Fruit fly (Drosophila melanogaster) whole organism, embryonic: ENCODE data around the gene MED15.

Experiments used
- Blimp-1 ChIP-seq: fragments of 200-800 bp; sonication (Bioruptor generic); optimal IDR thresholded peaks from 3 replicates; lab custom pipeline; 2018; ENCODE audit warnings: missing biosample characterization, missing genetic modification characterization, mild to moderate bottlenecking, moderate library complexity, missing genetic modification reagents
- CG11085 ChIP-seq: fragments of 200-800 bp; sonication (Bioruptor generic); IDR thresholded peaks from 2 replicates; pipeline ENCODE4 v1.3.6; 2022; ENCODE audit warnings: missing biosample characterization, missing genetic modification characterization
- CG11723 ChIP-seq: fragments of 200-800 bp; sonication (Bioruptor generic); optimal IDR thresholded peaks from 2 replicates; lab custom pipeline; 2017; ENCODE audit warnings: missing biosample characterization, mild to moderate bottlenecking, missing genetic modification characterization
- CG14441 ChIP-seq: fragments of 200-800 bp; sonication (Bioruptor generic); IDR thresholded peaks from 2 replicates; pipeline ENCODE4 v1.3.6; 2022; ENCODE audit warnings: missing biosample characterization, missing genetic modification characterization
- CG15479 ChIP-seq: fragments of 200-800 bp; sonication (Bioruptor generic); optimal IDR thresholded peaks from 3 replicates; lab custom pipeline; 2019; ENCODE audit warnings: missing biosample characterization, mild to moderate bottlenecking, missing genetic modification characterization, moderate library complexity
- CG16815 ChIP-seq: fragments of 200-800 bp; sonication (Bioruptor generic); optimal IDR thresholded peaks from 3 replicates; lab custom pipeline; 2017; ENCODE audit warnings: missing biosample characterization, mild to moderate bottlenecking, missing genetic modification characterization
- CG17829 ChIP-seq: fragments of 200-800 bp; optimal IDR thresholded peaks from 2 replicates; lab custom pipeline; 2019; ENCODE audit warnings: missing biosample characterization, mild to moderate bottlenecking, missing genetic modification characterization, moderate library complexity
- CG2199 ChIP-seq: fragments of 200-800 bp; sonication (Bioruptor generic); IDR thresholded peaks from 3 replicates; pipeline ENCODE4 v1.3.6; 2022; ENCODE audit warnings: missing biosample characterization, missing genetic modification characterization
- CG2875 ChIP-seq: fragments of 200-800 bp; sonication (Bioruptor generic); optimal IDR thresholded peaks from 2 replicates; lab custom pipeline; 2017; ENCODE audit warnings: missing biosample characterization, mild to moderate bottlenecking, missing genetic modification characterization, missing genetic modification reagents
- CG3838 ChIP-seq: fragments of 200-800 bp; sonication (Bioruptor generic); optimal IDR thresholded peaks from 3 replicates; lab custom pipeline; 2016; ENCODE audit warnings: missing biosample characterization, missing genetic modification characterization
- CG5953 ChIP-seq: fragments of 200-800 bp; sonication (Bioruptor generic); IDR thresholded peaks from 2 replicates; pipeline ENCODE4 v1.3.6; 2022; ENCODE audit warnings: missing biosample characterization, missing genetic modification characterization
- CG6175 ChIP-seq: fragments of 200-800 bp; sonication (Bioruptor generic); IDR thresholded peaks from 3 replicates; pipeline ENCODE4 v1.3.6; 2022; ENCODE audit warnings: missing biosample characterization, missing genetic modification characterization
- CG6765 ChIP-seq: fragments of 200-800 bp; sonication (Bioruptor generic); optimal IDR thresholded peaks from 3 replicates; lab custom pipeline; 2017; ENCODE audit warnings: missing biosample characterization, mild to moderate bottlenecking, missing genetic modification characterization
- CG8281 ChIP-seq: fragments of 200-800 bp; sonication (Bioruptor generic); optimal IDR thresholded peaks from 2 replicates; lab custom pipeline; 2018; ENCODE audit warnings: missing biosample characterization, mild to moderate bottlenecking, missing genetic modification characterization, moderate library complexity
- CG8924 ChIP-seq: fragments of 200-800 bp; optimal IDR thresholded peaks from 3 replicates; lab custom pipeline; 2019; ENCODE audit warnings: missing biosample characterization, mild to moderate bottlenecking, missing genetic modification characterization, moderate library complexity
- CG9817 ChIP-seq: fragments of 200-800 bp; sonication (Bioruptor generic); optimal IDR thresholded peaks from 2 replicates; lab custom pipeline; 2018; ENCODE audit warnings: missing biosample characterization, mild to moderate bottlenecking, missing genetic modification characterization, moderate library complexity
- CG9932 ChIP-seq: fragments of 200-800 bp; sonication (Bioruptor generic); IDR thresholded peaks from 2 replicates; pipeline ENCODE4 v1.3.6; 2022; ENCODE audit warnings: missing biosample characterization, missing genetic modification characterization
- Ets97D ChIP-seq: fragments of 200-800 bp; sonication (Bioruptor generic); optimal IDR thresholded peaks from 3 replicates; lab custom pipeline; 2016; ENCODE audit warnings: missing biosample characterization, missing genetic modification characterization
- Fer1 ChIP-seq: fragments of 200-800 bp; sonication (Bioruptor generic); optimal IDR thresholded peaks from 2 replicates; lab custom pipeline; 2017; ENCODE audit warnings: missing biosample characterization, mild to moderate bottlenecking, missing genetic modification characterization
- Kr ChIP-seq: fragments of 200-800 bp; sonication (Bioruptor generic); optimal IDR thresholded peaks from 2 replicates; lab custom pipeline; 2017; ENCODE audit warnings: missing biosample characterization, mild to moderate bottlenecking, missing genetic modification characterization
- MTF-1 ChIP-seq: fragments of 200-800 bp; sonication (Bioruptor generic); optimal IDR thresholded peaks from 2 replicates; lab custom pipeline; 2018; ENCODE audit warnings: missing biosample characterization, mild to moderate bottlenecking, missing genetic modification characterization, borderline replicate concordance
- Pdp1 ChIP-seq, 2 experiments: fragments of 200-800 bp; sonication (Bioruptor generic); optimal IDR thresholded peaks; 3 replicates each; lab custom pipeline; 2016; ENCODE audit warnings: missing biosample characterization in 2 of 2, missing genetic modification characterization in 2 of 2, mild to moderate bottlenecking in 1 of 2, moderate library complexity in 1 of 2
- Ptx1 ChIP-seq: fragments of 200-800 bp; sonication (Bioruptor generic); IDR thresholded peaks from 2 replicates; pipeline ENCODE4 v1.3.6; 2022; ENCODE audit warnings: missing biosample characterization, missing genetic modification characterization
- Sox102F ChIP-seq: fragments of 200-800 bp; sonication (Bioruptor generic); optimal IDR thresholded peaks from 2 replicates; lab custom pipeline; 2018; ENCODE audit warnings: missing biosample characterization, mild to moderate bottlenecking, missing genetic modification characterization, moderate library complexity
- abd-A ChIP-seq: fragments of 200-800 bp; sonication (Bioruptor generic); optimal IDR thresholded peaks from 3 replicates; lab custom pipeline; 2019; ENCODE audit warnings: missing biosample characterization, mild to moderate bottlenecking, missing genetic modification characterization, moderate library complexity
- btn ChIP-seq: fragments of 200-800 bp; sonication (Bioruptor generic); optimal IDR thresholded peaks from 2 replicates; lab custom pipeline; 2016; ENCODE audit warnings: missing biosample characterization, missing genetic modification characterization
- cad ChIP-seq: fragments of >200 bp; optimal IDR thresholded peaks from 2 replicates; lab custom pipeline; 2017; ENCODE audit warnings: missing biosample characterization, missing genetic modification characterization
- chinmo ChIP-seq: fragments of 200-800 bp; sonication (Bioruptor generic); IDR thresholded peaks from 4 replicates; pipeline ENCODE4 v1.3.6; 2022; ENCODE audit warnings: missing biosample characterization, missing genetic modification characterization; ENCODE audit not compliant: partially characterized antibody
- fd64A ChIP-seq: fragments of 200-800 bp; sonication (Bioruptor generic); optimal IDR thresholded peaks from 3 replicates; lab custom pipeline; 2018; ENCODE audit warnings: missing biosample characterization, mild to moderate bottlenecking, missing genetic modification characterization
- gcm ChIP-seq: fragments of 200-800 bp; sonication (Bioruptor generic); optimal IDR thresholded peaks from 2 replicates; lab custom pipeline; 2019; ENCODE audit warnings: missing biosample characterization, mild to moderate bottlenecking, missing genetic modification characterization, moderate library complexity
- grn ChIP-seq: fragments of 200-800 bp; sonication (Bioruptor generic); optimal IDR thresholded peaks from 3 replicates; lab custom pipeline; 2017; ENCODE audit warnings: missing biosample characterization, missing genetic modification characterization
- gsb-n ChIP-seq: fragments of 200-800 bp; sonication (Bioruptor generic); optimal IDR thresholded peaks from 3 replicates; lab custom pipeline; 2018; ENCODE audit warnings: missing biosample characterization, mild to moderate bottlenecking, missing genetic modification characterization
- gt ChIP-seq: fragments of 200-800 bp; sonication (Bioruptor generic); IDR thresholded peaks from 2 replicates; pipeline ENCODE4 v1.3.6; 2022; ENCODE audit warnings: missing biosample characterization, missing genetic modification characterization
- h ChIP-seq: fragments of >200 bp; optimal IDR thresholded peaks from 2 replicates; lab custom pipeline; 2017
- lbe ChIP-seq: fragments of 200-800 bp; sonication (Bioruptor generic); optimal IDR thresholded peaks from 2 replicates; lab custom pipeline; 2016; ENCODE audit warnings: missing biosample characterization, mild to moderate bottlenecking, missing genetic modification characterization
- lov ChIP-seq, 2 experiments: fragments of 200-800 bp in 1 of 2; fragments of >200 bp in 1 of 2; sonication (Bioruptor generic) in 1 of 2; IDR thresholded peaks in 1 of 2; optimal IDR thresholded peaks in 1 of 2; 2 replicates in 1 of 2; 3 replicates in 1 of 2; pipeline versions ENCODE4 v1.3.6 to Lab custom; 2017 to 2022; ENCODE audit warnings: missing biosample characterization in 1 of 2, missing genetic modification characterization in 1 of 2
- oc ChIP-seq: fragments of 200-800 bp; sonication (Bioruptor generic); optimal IDR thresholded peaks from 2 replicates; lab custom pipeline; 2018; ENCODE audit warnings: missing biosample characterization, mild to moderate bottlenecking, missing genetic modification characterization, moderate library complexity
- odd ChIP-seq: fragments of 200-800 bp; sonication (Bioruptor generic); optimal IDR thresholded peaks from 2 replicates; lab custom pipeline; 2017; ENCODE audit warnings: missing biosample characterization, mild to moderate bottlenecking, missing genetic modification characterization
- pnt ChIP-seq: fragments of 200-800 bp; sonication (Bioruptor generic); optimal IDR thresholded peaks from 3 replicates; lab custom pipeline; 2016; ENCODE audit warnings: missing biosample characterization, missing genetic modification characterization
- pros ChIP-seq: fragments of 200-800 bp; sonication (Bioruptor generic); optimal IDR thresholded peaks from 3 replicates; lab custom pipeline; 2019; ENCODE audit warnings: missing biosample characterization, mild to moderate bottlenecking, missing genetic modification characterization, moderate library complexity
- pum ChIP-seq: fragments of 200-800 bp; sonication (Bioruptor generic); optimal IDR thresholded peaks from 2 replicates; lab custom pipeline; 2016; ENCODE audit warnings: missing biosample characterization, missing genetic modification characterization
- sisA ChIP-seq: fragments of 200-800 bp; sonication (Bioruptor generic); IDR thresholded peaks from 2 replicates; pipeline ENCODE4 v1.3.6; 2022; ENCODE audit warnings: missing biosample characterization, missing genetic modification characterization
- tll ChIP-seq, 2 experiments: fragments of 200-800 bp in 1 of 2; fragments of >200 bp in 1 of 2; sonication (Bioruptor generic) in 1 of 2; optimal IDR thresholded peaks; 2 replicates each; lab custom pipeline; 2017 to 2019; ENCODE audit warnings: missing biosample characterization in 2 of 2, missing genetic modification characterization in 2 of 2, mild to moderate bottlenecking in 1 of 2, moderate library complexity in 1 of 2
- tx ChIP-seq: fragments of 200-800 bp; sonication (Bioruptor generic); optimal IDR thresholded peaks from 2 replicates; lab custom pipeline; 2016; ENCODE audit warnings: missing biosample characterization, missing genetic modification characterization
- z ChIP-seq: fragments of 200-800 bp; sonication (Bioruptor generic); IDR thresholded peaks from 3 replicates; pipeline ENCODE4 v1.3.6; 2022; ENCODE audit warnings: missing biosample characterization, missing genetic modification characterization
- zen ChIP-seq: fragments of 200-800 bp; sonication (Bioruptor generic); optimal IDR thresholded peaks from 3 replicates; lab custom pipeline; 2018; ENCODE audit warnings: missing biosample characterization, mild to moderate bottlenecking, missing genetic modification characterization, moderate library complexity

The MED15 gene

DNA sequence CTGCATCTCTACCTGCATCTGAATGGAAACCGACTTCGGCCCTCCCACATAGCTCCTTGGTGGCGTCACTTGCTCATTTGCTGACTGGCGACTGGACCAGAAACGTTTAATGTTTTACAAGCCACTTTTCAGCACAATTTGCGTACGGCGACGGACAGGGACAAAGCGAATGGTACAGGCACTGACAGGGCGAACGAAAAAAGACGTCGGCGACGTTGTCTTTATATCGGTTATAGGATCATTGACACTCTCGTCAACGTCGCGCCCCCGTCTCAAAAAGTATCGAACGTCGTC is 45.8 kb downstream of the MED15 start:
- peak; percentile 90 for TF ChIP-seq zen (tag; lab: Kevin White, UChicago)
- TF ChIP-seq CG15479 (GFP tag; lab: Kevin White, UChicago), result peak; percentile 86
- no peak for TF ChIP-seq sisA (GFP tag; lab: Robert Waterston, UW)

DNA sequence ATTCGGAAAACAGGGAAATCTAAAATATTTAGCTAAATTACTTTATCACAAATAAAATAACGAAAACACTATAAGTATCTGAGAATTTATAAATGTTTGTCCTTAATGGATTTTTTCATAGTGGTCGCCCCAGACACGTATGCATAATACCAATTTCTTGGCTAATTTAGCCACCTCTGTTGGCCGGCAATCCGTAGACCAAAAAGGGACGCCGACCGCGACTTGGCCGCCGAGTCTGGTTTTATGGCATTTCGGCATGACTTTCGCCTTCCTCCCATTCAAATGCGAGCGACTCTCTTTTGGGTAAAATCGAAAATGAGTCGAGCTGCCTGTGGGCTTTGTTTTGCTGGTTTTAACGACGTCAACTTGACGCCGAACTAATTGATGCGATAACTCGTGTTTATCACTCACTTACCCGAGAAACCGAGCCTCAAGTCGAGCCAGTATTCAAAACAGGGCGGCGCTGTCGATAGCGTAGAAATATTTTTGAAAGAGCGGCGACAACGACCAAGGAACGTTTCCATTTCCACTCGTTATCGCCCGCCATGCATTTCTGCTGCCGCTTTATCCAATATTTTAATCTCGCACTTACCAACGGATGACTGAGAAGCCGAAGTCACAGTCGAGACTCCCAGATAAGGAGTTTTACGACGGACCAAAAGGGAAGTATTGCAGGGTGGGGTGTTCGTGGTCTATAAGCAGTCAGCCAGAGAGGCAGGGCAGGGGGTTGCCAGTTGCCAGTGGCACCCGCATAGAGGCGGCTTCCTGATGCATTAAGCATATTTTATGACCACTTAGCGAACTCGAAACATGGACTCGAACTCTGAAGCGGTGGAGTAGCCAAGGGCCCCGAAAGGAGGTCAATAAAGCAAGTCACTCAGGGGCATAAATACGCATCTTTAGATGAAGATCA is 46.4 kb downstream of the MED15 start:
- TF ChIP-seq CG15479 (GFP tag; lab: Kevin White, UChicago) (peak; percentile 57), CG2199 (GFP tag; lab: Robert Waterston, UW) (0 out of 3 replicates have a peak, but pooled peaks have one; percentile 57), CG17829 (peak; percentile 2), gsb-n (tag; lab: Kevin White, UChicago) (no peak), chinmo (0 out of 4 replicates have a peak, but pooled peaks have one; percentile 49), zen (tag; lab: Kevin White, UChicago) (peak; percentile 95), CG11085 (GFP tag; lab: Robert Waterston, UW) (no peak), Kr (peak; percentile 1), lbe (GFP tag; lab: Kevin White, UChicago) (no peak), Ets97D (GFP tag; lab: Kevin White, UChicago) (no peak), MTF-1 (no peak), pros (GFP tag; lab: Kevin White, UChicago) (peak; percentile 73), gcm (GFP tag; lab: Kevin White, UChicago) (peak; percentile 58), fd64A (GFP tag; lab: Kevin White, UChicago) (no peak), lov (optimal IDR thresholded peaks at IDR 0.05; lab: Kevin White, UChicago) (no peak), lov (GFP tag; IDR thresholded peaks at IDR 0.05; lab: Robert Waterston, UW) (0 out of 3 replicates have a peak, but pooled peaks have one; percentile 34), CG2875 (GFP tag; lab: Kevin White, UChicago) (no peak), odd (GFP tag; lab: Kevin White, UChicago) (peak; percentile 30), btn (GFP tag; lab: Kevin White, UChicago) (no peak), Blimp-1 (GFP tag; lab: Kevin White, UChicago) (peak; percentile 26), h (no peak), cad (GFP tag; lab: Kevin White, UChicago) (peak; percentile 56), tll (GFP tag; optimal IDR thresholded peaks at IDR 0.05; lab: Kevin White, UChicago) (peak in 1 of 2 experiments; percentile 67), Ptx1 (no peak), grn (GFP tag; lab: Kevin White, UChicago) (peak; percentile 92), Sox102F (no peak), z (GFP tag; lab: Robert Waterston, UW) (no peak), CG6175 (no peak), CG5953 (GFP tag; lab: Robert Waterston, UW) (0 out of 2 replicates have a peak, but pooled peaks have one; percentile 29), oc (tag; lab: Kevin White, UChicago) (no peak), pnt (GFP tag; lab: Kevin White, UChicago) (no peak), abd-A (tag; lab: Kevin White, UChicago) (peak; percentile 38), CG3838 (GFP tag; lab: Kevin White, UChicago) (no peak), tx (GFP tag; lab: Kevin White, UChicago) (no peak), CG8924 (tag; lab: Kevin White, UChicago) (no peak), CG6765 (GFP tag; lab: Kevin White, UChicago) (no peak), gt (GFP tag; lab: Robert Waterston, UW) (no peak), CG8281 (tag; lab: Kevin White, UChicago) (no peak), CG9817 (tag; lab: Kevin White, UChicago) (no peak), Fer1 (GFP tag; lab: Kevin White, UChicago) (no peak), pum (GFP tag; lab: Kevin White, UChicago) (no peak), CG9932 (GFP tag; lab: Robert Waterston, UW) (no peak), CG11723 (GFP tag; lab: Kevin White, UChicago) (no peak), CG14441 (GFP tag; lab: Robert Waterston, UW) (no peak), Pdp1 (GFP tag; optimal IDR thresholded peaks at IDR 0.05; lab: Kevin White, UChicago) (peak in 1 of 2 experiments; percentile 27), CG16815 (GFP tag; lab: Kevin White, UChicago) (no peak)
